Worm (Caenorhabditis elegans): ENCODE data around the gene F55H2.8.

DNA sequence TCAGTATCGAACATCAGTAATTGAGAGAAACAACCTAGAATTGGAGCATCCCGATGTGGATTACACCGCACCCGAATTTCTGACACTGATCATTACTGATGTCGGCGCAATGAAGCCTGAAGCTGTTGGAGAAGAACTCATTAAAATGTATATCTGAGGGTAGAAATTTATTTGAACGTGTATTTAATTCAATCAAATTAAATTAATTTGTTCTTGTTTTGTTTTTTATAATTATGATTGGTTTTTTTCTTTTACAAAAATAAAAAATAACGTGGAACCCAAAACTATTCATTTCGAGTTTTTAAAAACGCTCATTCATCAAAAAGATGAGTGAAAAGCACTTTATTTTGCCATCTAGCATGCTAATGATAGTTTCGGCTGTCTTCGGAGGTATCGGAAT, 30.5 kb downstream of the F55H2.8 start, which contains the start of gene ZK1098.9:
- TF ChIP-seq ceh-2 (tag; optimal IDR thresholded peaks at IDR 0.05): no peak
- TF ChIP-seq ceh-45 (GFP tag; IDR thresholded peaks at IDR 0.05): no peak
- no peak for TF ChIP-seq ceh-34 (tag; optimal IDR thresholded peaks at IDR 0.05)
- TF ChIP-seq zip-5 (tag; optimal IDR thresholded peaks at IDR 0.05): no peak
- TF ChIP-seq K02D7.2 (tag; optimal IDR thresholded peaks at IDR 0.05): no peak
- no peak for TF ChIP-seq elt-4 (tag; optimal IDR thresholded peaks at IDR 0.05)
- TF ChIP-seq dve-1 (tag; optimal IDR thresholded peaks at IDR 0.05): no peak
- TF ChIP-seq tbx-7 (tag; optimal IDR thresholded peaks at IDR 0.05): no peak
- TF ChIP-seq ceh-19 (GFP tag; optimal IDR thresholded peaks at IDR 0.05): no peak
- no peak for TF ChIP-seq ets-4 (tag; optimal IDR thresholded peaks at IDR 0.05)
- TF ChIP-seq sox-2 (GFP tag; IDR thresholded peaks at IDR 0.05): no peak
- TF ChIP-seq ceh-9 (tag; optimal IDR thresholded peaks at IDR 0.05): no peak

Data from whole organism, late embryonic.